Fruit fly (Drosophila melanogaster) whole organism, wandering third instar larva: ENCODE results near the gene Fitm.

Experiments
- Dfd ChIP-seq: fragments of >200 bp; optimal IDR thresholded peaks from 2 replicates; lab custom pipeline; 2017; ENCODE audit warnings: missing biosample characterization, missing genetic modification characterization
- Dif ChIP-seq: fragments of 200-275, 200-300 bp; sonication (Bioruptor generic); optimal IDR thresholded peaks from 2 replicates; lab custom pipeline; 2018; ENCODE audit warnings: missing biosample characterization, missing genetic modification characterization; ENCODE audit not compliant: partially characterized antibody
- GATAd ChIP-seq: sonication (Bioruptor generic); optimal IDR thresholded peaks from 2 replicates; lab custom pipeline; 2016; ENCODE audit warnings: missing biosample characterization, missing genetic modification characterization
- HLH106 ChIP-seq: fragments of 200-800 bp; optimal IDR thresholded peaks from 3 replicates; lab custom pipeline; 2019; ENCODE audit warnings: missing biosample characterization, mild to moderate bottlenecking, missing genetic modification characterization, moderate library complexity
- Hr78 ChIP-seq: fragments of >200 bp; optimal IDR thresholded peaks from 2 replicates; lab custom pipeline; 2017; ENCODE audit warnings: missing biosample characterization, missing genetic modification characterization
- Jra ChIP-seq: sonication (Bioruptor generic); optimal IDR thresholded peaks from 2 replicates; lab custom pipeline; 2016; ENCODE audit warnings: missing biosample characterization, missing genetic modification characterization
- Myc ChIP-seq: fragments of >200 bp; optimal IDR thresholded peaks from 2 replicates; lab custom pipeline; 2017
- Rel ChIP-seq, 2 experiments: fragments of 200-800 bp; sonication (Bioruptor generic) in 1 of 2; optimal IDR thresholded peaks; 2 replicates in 1 of 2; 3 replicates in 1 of 2; lab custom pipeline; 2016 to 2019; ENCODE audit warnings: mild to moderate bottlenecking in 2 of 2, missing biosample characterization in 2 of 2, missing genetic modification characterization in 2 of 2, moderate library complexity in 1 of 2
- Sp1 ChIP-seq: fragments of 200-800 bp; sonication (Bioruptor generic); optimal IDR thresholded peaks from 3 replicates; lab custom pipeline; 2019; ENCODE audit warnings: missing biosample characterization, mild to moderate bottlenecking, missing genetic modification characterization, moderate library complexity
- Vsx2 ChIP-seq: fragments of 200-300, 225-300 bp; sonication (Bioruptor generic); optimal IDR thresholded peaks from 2 replicates; lab custom pipeline; 2018; ENCODE audit warnings: missing biosample characterization, missing genetic modification characterization; ENCODE audit not compliant: partially characterized antibody
- br ChIP-seq: fragments of 200-800 bp; sonication (Bioruptor generic); optimal IDR thresholded peaks from 2 replicates; lab custom pipeline; 2016; ENCODE audit warnings: missing biosample characterization, missing genetic modification characterization
- brk ChIP-seq: fragments of 200-800 bp; sonication (Bioruptor generic); optimal IDR thresholded peaks from 2 replicates; lab custom pipeline; 2016; ENCODE audit warnings: missing biosample characterization, mild to moderate bottlenecking, missing genetic modification characterization
- dmrt93B ChIP-seq: fragments of 200-800 bp; sonication (Bioruptor generic); optimal IDR thresholded peaks from 2 replicates; lab custom pipeline; 2018; ENCODE audit warnings: missing biosample characterization, mild to moderate bottlenecking, missing genetic modification characterization
- dsf ChIP-seq: sonication (Bioruptor generic); optimal IDR thresholded peaks from 2 replicates; lab custom pipeline; 2016; ENCODE audit warnings: missing biosample characterization, missing genetic modification characterization, borderline replicate concordance
- foxo ChIP-seq, 2 experiments: fragments of 200-800 bp; sonication (Bioruptor generic); optimal IDR thresholded peaks; 2 replicates in 1 of 2; 3 replicates in 1 of 2; lab custom pipeline; 2016 to 2017; ENCODE audit warnings: missing biosample characterization in 2 of 2, missing genetic modification characterization in 2 of 2
- fru ChIP-seq: fragments of 200-800 bp; sonication (Bioruptor generic); optimal IDR thresholded peaks from 3 replicates; lab custom pipeline; 2016; ENCODE audit warnings: missing biosample characterization, mild to moderate bottlenecking, missing genetic modification characterization
- h ChIP-seq: fragments of 200-800 bp; sonication (Bioruptor generic); optimal IDR thresholded peaks from 3 replicates; lab custom pipeline; 2016; ENCODE audit warnings: missing biosample characterization, mild to moderate bottlenecking, missing genetic modification characterization
- jim ChIP-seq: fragments of 175-275, 200-325 bp; sonication (Bioruptor generic); optimal IDR thresholded peaks from 2 replicates; lab custom pipeline; 2016; ENCODE audit warnings: missing biosample characterization, mild to moderate bottlenecking, missing genetic modification characterization
- pan ChIP-seq: fragments of >200 bp; optimal IDR thresholded peaks from 2 replicates; lab custom pipeline; 2017
- rgr ChIP-seq: fragments of 200-800 bp; sonication (Bioruptor generic); optimal IDR thresholded peaks from 3 replicates; lab custom pipeline; 2016; ENCODE audit warnings: missing biosample characterization, mild to moderate bottlenecking, missing genetic modification characterization
- usp ChIP-seq: fragments of >200 bp; optimal IDR thresholded peaks from 2 replicates; lab custom pipeline; 2017; ENCODE audit warnings: missing biosample characterization, missing genetic modification characterization

Gene Fitm

DNA sequence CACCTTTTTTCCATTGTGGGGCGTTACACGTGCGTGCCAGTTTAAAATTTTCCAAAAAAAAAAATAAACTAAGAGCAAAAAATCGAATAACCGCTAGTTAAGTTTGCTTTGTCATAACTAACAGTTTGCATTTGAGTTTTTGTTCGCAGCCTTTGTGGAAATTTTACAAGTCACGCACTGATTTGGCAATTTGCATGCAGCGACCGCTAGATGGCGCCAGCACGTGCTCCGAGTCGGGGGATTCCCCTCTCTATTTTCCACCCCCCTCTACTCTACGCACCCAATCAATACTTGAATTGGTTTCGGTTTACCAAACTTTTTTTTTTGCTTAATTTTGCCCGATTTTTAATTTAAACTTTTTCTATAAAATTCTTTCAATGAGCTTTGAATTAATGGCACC lies 20.7 kb downstream of the Fitm start:
- TF ChIP-seq rgr (GFP tag; lab: Kevin White, UChicago), result no peak
- no peak for TF ChIP-seq foxo (GFP tag; optimal IDR thresholded peaks at IDR 0.05; lab: Kevin White, UChicago)
- no peak for TF ChIP-seq brk
- no peak for TF ChIP-seq Dif (GFP tag; lab: Kevin White, UChicago)
- no peak for TF ChIP-seq Vsx2 (GFP tag; lab: Kevin White, UChicago)
- TF ChIP-seq GATAd (GFP tag; lab: Kevin White, UChicago), result no peak
- no peak for TF ChIP-seq dmrt93B (GFP tag; lab: Kevin White, UChicago)
- no peak for TF ChIP-seq jim (GFP tag; lab: Kevin White, UChicago)
- no peak for TF ChIP-seq fru
- TF ChIP-seq Hr78, result no peak
- no peak for TF ChIP-seq br (GFP tag; lab: Kevin White, UChicago)
- TF ChIP-seq pan (lab: Kevin White, UChicago), result no peak
- TF ChIP-seq Myc (lab: Kevin White, UChicago), result no peak
- no peak for TF ChIP-seq Jra
- no peak for TF ChIP-seq h (GFP tag; lab: Kevin White, UChicago)

DNA sequence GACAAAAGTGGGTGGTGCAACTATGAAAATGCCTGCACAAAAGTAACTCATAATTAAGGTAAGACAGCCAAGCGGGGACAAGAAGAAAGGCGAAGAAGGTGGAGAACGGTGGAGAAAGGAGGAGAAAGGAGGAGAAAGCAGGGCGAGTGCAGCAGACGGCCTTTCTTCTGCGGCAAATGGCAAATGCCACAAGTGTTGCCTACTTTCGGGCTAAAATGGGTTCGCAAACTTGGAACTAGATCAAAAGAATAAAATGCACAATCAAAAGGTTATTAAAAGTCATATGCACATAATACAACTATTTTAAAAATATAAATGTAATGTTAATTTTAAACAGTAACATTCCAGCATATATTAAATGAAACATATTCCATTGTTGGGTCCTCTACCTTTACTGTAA lies 43.8 kb downstream of the Fitm start:
- TF ChIP-seq HLH106 (tag; lab: Kevin White, UChicago) (no peak), Dif (GFP tag; lab: Kevin White, UChicago) (no peak), Dfd (no peak), dsf (GFP tag; lab: Kevin White, UChicago) (no peak), Rel (GFP tag; optimal IDR thresholded peaks at IDR 0.05; lab: Kevin White, UChicago) (no peak), Rel (tag; optimal IDR thresholded peaks at IDR 0.05; lab: Kevin White, UChicago) (no peak), usp (GFP tag; lab: Kevin White, UChicago) (no peak)

DNA sequence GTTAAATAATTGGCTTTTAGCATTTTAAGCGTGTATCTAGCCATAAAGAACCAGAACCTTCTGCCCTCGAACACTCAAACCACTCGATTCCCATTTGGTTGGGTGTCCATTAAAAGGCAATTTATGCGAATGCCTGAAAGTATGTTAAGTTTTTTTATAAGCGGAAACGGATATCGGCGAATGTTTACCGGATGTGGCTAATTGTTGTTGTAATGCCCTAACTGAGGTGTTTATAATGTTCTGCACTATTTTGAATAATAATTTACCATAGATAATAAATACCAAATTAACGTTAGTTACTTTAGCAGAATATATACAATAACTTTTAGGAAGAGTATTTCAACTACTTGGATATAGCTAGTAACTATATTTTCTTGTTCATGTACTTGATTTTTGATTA lies 49.2 kb downstream of the Fitm start:
- peak; percentile 18 for TF ChIP-seq Sp1 (GFP tag; lab: Kevin White, UChicago)
- TF ChIP-seq Vsx2 (GFP tag; lab: Kevin White, UChicago), result no peak
